Fruit fly (Drosophila melanogaster) whole organism, embryonic: ENCODE measurements around the gene Gad1.

Source experiments
- CG11560 ChIP-seq: fragments of 200-800 bp; sonication (Bioruptor generic); IDR thresholded peaks from 3 replicates; pipeline ENCODE4 v1.3.6; 2022; ENCODE audit warnings: missing biosample characterization, missing genetic modification characterization
- CG4707 ChIP-seq: fragments of 200-800 bp; sonication (Bioruptor generic); optimal IDR thresholded peaks from 2 replicates; lab custom pipeline; 2018; ENCODE audit warnings: missing biosample characterization, mild to moderate bottlenecking, missing genetic modification characterization, moderate library complexity
- CG5180 ChIP-seq: fragments of 200-800 bp; sonication (Bioruptor generic); optimal IDR thresholded peaks from 3 replicates; lab custom pipeline; 2017; ENCODE audit warnings: missing biosample characterization, missing genetic modification characterization, mild to moderate bottlenecking, moderate library complexity, missing genetic modification reagents
- dati ChIP-seq: fragments of 200-800 bp; sonication (Bioruptor generic); IDR thresholded peaks from 2 replicates; pipeline ENCODE4 v1.3.6; 2022; ENCODE audit warnings: missing biosample characterization, missing genetic modification characterization
- fd64A ChIP-seq: fragments of 200-800 bp; sonication (Bioruptor generic); optimal IDR thresholded peaks from 3 replicates; lab custom pipeline; 2018; ENCODE audit warnings: missing biosample characterization, mild to moderate bottlenecking, missing genetic modification characterization

DNA sequence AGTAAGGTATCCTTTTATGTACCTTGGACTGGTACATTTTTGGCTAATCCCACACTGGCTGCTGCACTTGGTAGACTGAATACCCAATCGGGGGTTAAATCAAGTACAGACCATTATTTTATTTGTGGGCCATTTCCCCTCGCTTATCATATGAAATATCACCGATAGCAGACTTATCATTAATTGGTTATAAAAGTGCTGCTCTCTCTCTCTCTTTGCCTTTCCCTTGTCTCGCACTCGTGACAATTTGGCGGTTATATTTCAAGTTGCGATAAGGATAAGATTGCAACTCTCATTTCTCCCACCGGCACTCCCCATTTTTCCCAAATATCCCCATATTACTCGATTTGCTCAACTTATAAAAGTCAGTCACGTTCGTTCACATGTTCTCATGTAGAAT is 27.2 kb upstream of the Gad1 start:
- no peak for TF ChIP-seq fd64A
- TF ChIP-seq dati (GFP tag; lab: Robert Waterston, UW) = no peak
- TF ChIP-seq CG4707 (GFP tag; lab: Kevin White, UChicago) = no peak
- TF ChIP-seq CG11560 (tag; lab: Robert Waterston, UW) = no peak
- TF ChIP-seq CG5180 (GFP tag; lab: Kevin White, UChicago) = no peak
